Worm (Caenorhabditis elegans) whole organism, young adult: ENCODE measurements around the gene atfs-1.

Experiments used
- B0019.2 ChIP-seq: fragments of 200-800 bp; sonication (Bioruptor generic); conservative IDR thresholded peaks from 2 replicates; pipeline ENCODE4 v1.3.6; 2022; ENCODE audit warnings: missing genetic modification reagents, missing genetic modification characterization, missing compliant biosample characterization
- B0035.1 ChIP-seq: sonication (generic microtip); optimal IDR thresholded peaks from 2 replicates; lab custom pipeline; 2016; ENCODE audit warnings: missing genetic modification characterization, mild to moderate bottlenecking, missing compliant biosample characterization, missing genotype, missing genetic modification reagents
- C06A6.2 ChIP-seq: fragments of 200-800 bp; sonication (Bioruptor generic); conservative IDR thresholded peaks from 2 replicates; pipeline ENCODE4 v1.3.6; 2022; ENCODE audit warnings: missing genetic modification characterization, missing compliant biosample characterization
- F55B11.4 ChIP-seq: sonication (generic microtip); optimal IDR thresholded peaks from 2 replicates; lab custom pipeline; 2016; ENCODE audit warnings: missing compliant biosample characterization, missing genetic modification characterization, borderline replicate concordance; ENCODE audit not compliant: insufficient read depth
- K12H6.12 ChIP-seq: fragments of 200-800 bp; sonication (Bioruptor generic); optimal IDR thresholded peaks from 2 replicates; lab custom pipeline; 2018; ENCODE audit warnings: mild to moderate bottlenecking, missing genetic modification characterization, missing compliant biosample characterization
- T07F8.4 ChIP-seq: sonication (generic microtip); optimal IDR thresholded peaks from 2 replicates; lab custom pipeline; 2016; ENCODE audit warnings: mild to moderate bottlenecking, missing genetic modification characterization, moderate library complexity, missing compliant biosample characterization
- Y79H2A.3 ChIP-seq: fragments of 200-800 bp; sonication (Bioruptor generic); conservative IDR thresholded peaks from 2 replicates; pipeline ENCODE4 v1.3.6; 2022; ENCODE audit warnings: missing genetic modification reagents, missing genetic modification characterization, missing compliant biosample characterization
- akir-1 ChIP-seq: fragments of 200-800 bp; sonication (Bioruptor generic); optimal IDR thresholded peaks from 2 replicates; lab custom pipeline; 2018; ENCODE audit warnings: mild to moderate bottlenecking, missing genetic modification characterization, moderate library complexity, missing compliant biosample characterization
- ama-1 ChIP-seq, 3 experiments: fragments of 150-350 bp in 1 of 3; sonication (generic microtip) in 2 of 3; optimal IDR thresholded peaks; 2 replicates each; lab custom pipeline; 2014 to 2018; ENCODE audit warnings: missing biosample characterization in 2 of 3, missing genetic modification characterization in 2 of 3, missing genetic modification reagents in 2 of 3
- athp-1 ChIP-seq: sonication (generic microtip); optimal IDR thresholded peaks from 2 replicates; lab custom pipeline; 2017; ENCODE audit warnings: mild to moderate bottlenecking, missing genetic modification characterization, missing compliant biosample characterization
- bed-2 ChIP-seq: fragments of 200-800 bp; sonication (Bioruptor generic); IDR thresholded peaks from 2 replicates; pipeline ENCODE4 v1.3.6; 2022; ENCODE audit warnings: missing genetic modification reagents, missing genetic modification characterization, missing compliant biosample characterization
- ceh-100 ChIP-seq: fragments of 200-800 bp; sonication (Bioruptor generic); IDR thresholded peaks from 2 replicates; pipeline ENCODE4 v1.3.6; 2022; ENCODE audit warnings: missing genetic modification reagents, missing genetic modification characterization, missing compliant biosample characterization
- ceh-27 ChIP-seq: fragments of 200-800 bp; sonication (Bioruptor generic); optimal IDR thresholded peaks from 2 replicates; lab custom pipeline; 2018; ENCODE audit warnings: mild to moderate bottlenecking, missing genetic modification characterization, moderate library complexity, missing compliant biosample characterization
- ceh-58 ChIP-seq: fragments of 200-800 bp; sonication (Bioruptor generic); IDR thresholded peaks from 2 replicates; pipeline ENCODE4 v1.3.6; 2022; ENCODE audit warnings: missing genetic modification characterization, missing compliant biosample characterization
- efl-1 ChIP-seq: fragments of 150-350 bp; optimal IDR thresholded peaks from 2 replicates; lab custom pipeline; 2014; ENCODE audit warnings: missing biosample characterization, missing genetic modification reagents, missing genetic modification characterization
- ekl-4 ChIP-seq: fragments of 200-800 bp; sonication (Bioruptor generic); IDR thresholded peaks from 2 replicates; pipeline ENCODE4 v1.3.6; 2022; ENCODE audit warnings: missing genetic modification reagents, missing genetic modification characterization, missing compliant biosample characterization
- ets-4 ChIP-seq: fragments of 200-800 bp; sonication (Bioruptor generic); optimal IDR thresholded peaks from 2 replicates; lab custom pipeline; 2018; ENCODE audit warnings: mild to moderate bottlenecking, missing genetic modification characterization, missing compliant biosample characterization
- fkh-3 ChIP-seq: sonication (generic microtip); optimal IDR thresholded peaks from 2 replicates; lab custom pipeline; 2016; ENCODE audit warnings: mild to moderate bottlenecking, missing genetic modification characterization, missing compliant biosample characterization
- hlh-12 ChIP-seq: sonication (generic microtip); optimal IDR thresholded peaks from 2 replicates; lab custom pipeline; 2016; ENCODE audit warnings: missing genetic modification characterization, missing compliant biosample characterization
- hlh-26 ChIP-seq: fragments of 200-800 bp; sonication (Bioruptor generic); conservative IDR thresholded peaks from 2 replicates; pipeline ENCODE4 v1.3.6; 2022; ENCODE audit warnings: missing genetic modification reagents, missing genetic modification characterization, missing compliant biosample characterization
- hmg-20 ChIP-seq: fragments of 200-800 bp; sonication (Bioruptor generic); IDR thresholded peaks from 2 replicates; pipeline ENCODE4 v1.3.6; 2022; ENCODE audit warnings: missing genetic modification reagents, missing genetic modification characterization, missing compliant biosample characterization
- lag-1 ChIP-seq: fragments of 200-800 bp; sonication (Bioruptor generic); IDR thresholded peaks from 2 replicates; pipeline ENCODE4 v1.3.6; 2022; ENCODE audit warnings: missing genetic modification reagents, missing genetic modification characterization, missing compliant biosample characterization
- let-526 ChIP-seq: fragments of 200-800 bp; sonication (Bioruptor generic); IDR thresholded peaks from 2 replicates; pipeline ENCODE4 v1.3.6; 2022; ENCODE audit warnings: missing genetic modification reagents, missing genetic modification characterization, missing compliant biosample characterization
- lin-26 ChIP-seq: fragments of 200-800 bp; sonication (Bioruptor generic); IDR thresholded peaks from 2 replicates; pipeline ENCODE4 v1.3.6; 2022; ENCODE audit warnings: missing genetic modification reagents, missing genetic modification characterization, missing compliant biosample characterization
- lin-40 ChIP-seq: sonication (generic microtip); optimal IDR thresholded peaks from 2 replicates; lab custom pipeline; 2016; ENCODE audit warnings: missing genetic modification characterization, mild to moderate bottlenecking, missing compliant biosample characterization, missing genotype, missing genetic modification reagents
- lsy-27 ChIP-seq: sonication (generic microtip); optimal IDR thresholded peaks from 2 replicates; lab custom pipeline; 2017; ENCODE audit warnings: missing genetic modification characterization, mild to moderate bottlenecking, missing compliant biosample characterization, antibody characterized with exemption, missing genotype, borderline replicate concordance; ENCODE audit not compliant: insufficient read depth
- madf-3 ChIP-seq: fragments of 200-800 bp; sonication (Bioruptor generic); IDR thresholded peaks from 2 replicates; pipeline ENCODE4 v1.3.6; 2022; ENCODE audit warnings: missing genetic modification reagents, missing genetic modification characterization, missing compliant biosample characterization
- madf-6 ChIP-seq: fragments of 200-800 bp; sonication (Bioruptor generic); IDR thresholded peaks from 2 replicates; pipeline ENCODE4 v1.3.6; 2022; ENCODE audit warnings: missing genetic modification reagents, missing genetic modification characterization, missing compliant biosample characterization
- madf-8 ChIP-seq: fragments of 200-800 bp; sonication (Bioruptor generic); conservative IDR thresholded peaks from 2 replicates; pipeline ENCODE4 v1.3.6; 2022; ENCODE audit warnings: missing genetic modification reagents, missing genetic modification characterization, missing compliant biosample characterization
- mcd-1 ChIP-seq: fragments of 200-800 bp; sonication (Bioruptor generic); IDR thresholded peaks from 2 replicates; pipeline ENCODE4 v1.3.6; 2022; ENCODE audit warnings: missing genetic modification reagents, missing genetic modification characterization, missing compliant biosample characterization
- mel-28 ChIP-seq: sonication (generic microtip); optimal IDR thresholded peaks from 2 replicates; lab custom pipeline; 2016; ENCODE audit warnings: borderline replicate concordance, mild to moderate bottlenecking, missing genetic modification characterization, missing compliant biosample characterization
- mes-4 ChIP-seq: sonication (generic microtip); optimal IDR thresholded peaks from 2 replicates; lab custom pipeline; 2016; ENCODE audit warnings: missing genotype, missing genetic modification characterization, missing compliant biosample characterization
- nfya-2 ChIP-seq: fragments of 200-800 bp; sonication (Bioruptor generic); IDR thresholded peaks from 2 replicates; pipeline ENCODE4 v1.3.6; 2022; ENCODE audit warnings: missing genetic modification reagents, missing genetic modification characterization, missing compliant biosample characterization
- nhr-120 ChIP-seq: fragments of 200-800 bp; sonication (Bioruptor generic); IDR thresholded peaks from 2 replicates; pipeline ENCODE4 v1.3.6; 2022; ENCODE audit warnings: missing genetic modification characterization, missing compliant biosample characterization
- nhr-179 ChIP-seq: sonication (generic microtip); optimal IDR thresholded peaks from 2 replicates; lab custom pipeline; 2016; ENCODE audit warnings: mild to moderate bottlenecking, missing genetic modification characterization, missing compliant biosample characterization
- nhr-27 ChIP-seq: fragments of 200-800 bp; sonication (Bioruptor generic); optimal IDR thresholded peaks from 2 replicates; lab custom pipeline; 2018; ENCODE audit warnings: mild to moderate bottlenecking, missing genetic modification characterization, moderate library complexity, missing compliant biosample characterization
- rec-8 ChIP-seq, 2 experiments: sonication (generic microtip); optimal IDR thresholded peaks; 2 replicates each; lab custom pipeline; 2016; ENCODE audit warnings: mild to moderate bottlenecking in 2 of 2, missing genetic modification characterization in 2 of 2, missing genetic modification reagents in 2 of 2, missing genotype in 2 of 2, missing biosample characterization in 1 of 2, missing compliant biosample characterization in 1 of 2, moderate library complexity in 1 of 2
- sdz-38 ChIP-seq: sonication (generic microtip); optimal IDR thresholded peaks from 2 replicates; lab custom pipeline; 2016; ENCODE audit warnings: missing genotype, missing genetic modification characterization, missing compliant biosample characterization
- snpc-1.1 ChIP-seq: sonication (generic microtip); optimal IDR thresholded peaks from 2 replicates; lab custom pipeline; 2017; ENCODE audit warnings: missing genetic modification characterization, mild to moderate bottlenecking, missing compliant biosample characterization, antibody characterized with exemption, moderate library complexity, missing genotype, missing genetic modification reagents; ENCODE audit not compliant: insufficient read depth
- snpc-1.3 ChIP-seq: sonication (generic microtip); optimal IDR thresholded peaks from 2 replicates; lab custom pipeline; 2017; ENCODE audit warnings: missing genetic modification characterization, mild to moderate bottlenecking, missing compliant biosample characterization, antibody characterized with exemption, moderate library complexity, missing genotype, missing genetic modification reagents; ENCODE audit not compliant: insufficient read depth
- sptf-2 ChIP-seq: fragments of 200-800 bp; sonication (Bioruptor generic); optimal IDR thresholded peaks from 2 replicates; lab custom pipeline; 2018; ENCODE audit warnings: mild to moderate bottlenecking, missing genetic modification characterization, missing compliant biosample characterization
- tbx-9 ChIP-seq: sonication (generic microtip); optimal IDR thresholded peaks from 2 replicates; lab custom pipeline; 2016; ENCODE audit warnings: borderline replicate concordance, missing genetic modification characterization, inconsistent platforms, missing compliant biosample characterization
- zfh-2 ChIP-seq: fragments of 200-800 bp; sonication (Bioruptor generic); conservative IDR thresholded peaks from 2 replicates; pipeline ENCODE4 v1.3.6; 2022; ENCODE audit warnings: missing genetic modification reagents, missing genetic modification characterization, missing compliant biosample characterization
- zim-3 ChIP-seq: sonication (generic microtip); optimal IDR thresholded peaks from 2 replicates; lab custom pipeline; 2017; ENCODE audit warnings: mild to moderate bottlenecking, missing genetic modification characterization, moderate library complexity, missing compliant biosample characterization
- ztf-22 ChIP-seq: fragments of 200-800 bp; sonication (Bioruptor generic); optimal IDR thresholded peaks from 2 replicates; lab custom pipeline; 2018; ENCODE audit warnings: mild to moderate bottlenecking, missing genetic modification characterization, moderate library complexity, missing compliant biosample characterization
- ztf-25 ChIP-seq: fragments of 200-800 bp; sonication (Bioruptor generic); IDR thresholded peaks from 2 replicates; pipeline ENCODE4 v1.3.6; 2022; ENCODE audit warnings: missing genetic modification reagents, missing genetic modification characterization, missing compliant biosample characterization
- ztf-26 ChIP-seq: sonication (generic microtip); optimal IDR thresholded peaks from 2 replicates; lab custom pipeline; 2017; ENCODE audit warnings: missing genetic modification characterization, missing compliant biosample characterization
- ztf-6 ChIP-seq: fragments of 200-800 bp; sonication (Bioruptor generic); IDR thresholded peaks from 2 replicates; pipeline ENCODE4 v1.3.6; 2022; ENCODE audit warnings: missing genetic modification reagents, missing genetic modification characterization, missing compliant biosample characterization

Gene atfs-1

ce11 chrV:14192870-14193269, 593 bp upstream of the atfs-1 start:
- TF ChIP-seq ekl-4 (GFP tag; lab: Robert Waterston, UW) (0 out of 2 replicates have a peak, but pooled peaks have one; percentile 21), nfya-2 (no peak), nhr-179 (tag; lab: Kevin White, UChicago) (no peak), madf-3 (GFP tag; lab: Robert Waterston, UW) (no peak), lsy-27 (tag; lab: Kevin White, UChicago) (no peak), madf-8 (GFP tag; lab: Robert Waterston, UW) (peak; percentile 81), T07F8.4 (tag; lab: Kevin White, UChicago) (no peak), ztf-22 (GFP tag; lab: Kevin White, UChicago) (no peak), ets-4 (GFP tag; lab: Kevin White, UChicago) (no peak), mcd-1 (GFP tag; lab: Robert Waterston, UW) (no peak), ztf-6 (GFP tag; lab: Robert Waterston, UW) (no peak), Y79H2A.3 (GFP tag; lab: Robert Waterston, UW) (no peak), nhr-120 (GFP tag; lab: Robert Waterston, UW) (no peak), lag-1 (no peak), nhr-27 (no peak), sptf-2 (no peak), ztf-26 (tag; lab: Kevin White, UChicago) (no peak), K12H6.12 (no peak), hmg-20 (no peak), lin-40 (no peak), ama-1 (optimal IDR thresholded peaks at IDR 0.05; lab: Kevin White, UChicago) (no peak), ama-1 (GFP tag; optimal IDR thresholded peaks at IDR 0.05; lab: Kevin White, UChicago) (peak in 1 of 2 experiments; percentile 11), snpc-1.1 (tag; lab: Kevin White, UChicago) (no peak), ceh-100 (GFP tag; lab: Robert Waterston, UW) (no peak), athp-1 (tag; lab: Kevin White, UChicago) (peak; percentile 3), mes-4 (tag; lab: Kevin White, UChicago) (no peak), bed-2 (GFP tag; lab: Robert Waterston, UW) (no peak), mel-28 (tag; lab: Kevin White, UChicago) (no peak), ztf-25 (GFP tag; lab: Robert Waterston, UW) (no peak), B0035.1 (tag; lab: Kevin White, UChicago) (no peak), C06A6.2 (GFP tag; lab: Robert Waterston, UW) (no peak), efl-1 (peak; percentile 14), snpc-1.3 (tag; lab: Kevin White, UChicago) (peak; percentile 43), F55B11.4 (no peak), fkh-3 (tag; lab: Kevin White, UChicago) (no peak), zim-3 (no peak), hlh-12 (no peak), akir-1 (GFP tag; lab: Kevin White, UChicago) (no peak), tbx-9 (no peak), rec-8 (tag; optimal IDR thresholded peaks at IDR 0.05; lab: Kevin White, UChicago) (no peak), zfh-2 (no peak), sdz-38 (tag; lab: Kevin White, UChicago) (no peak), B0019.2 (GFP tag; lab: Robert Waterston, UW) (no peak), ceh-58 (GFP tag; lab: Robert Waterston, UW) (no peak), lin-26 (no peak), hlh-26 (GFP tag; lab: Robert Waterston, UW) (no peak), let-526 (no peak), ceh-27 (GFP tag; lab: Kevin White, UChicago) (no peak), madf-6 (GFP tag; lab: Robert Waterston, UW) (peak; percentile 94)
